Fruit fly (Drosophila melanogaster) whole organism, embryonic: ENCODE data around the gene CG7514.

Experiments
- Awh ChIP-seq: fragments of 200-800 bp; sonication (Bioruptor generic); IDR thresholded peaks from 2 replicates; pipeline ENCODE4, ENCODE4 v1.3.6; 2022; ENCODE audit warnings: missing biosample characterization, missing genetic modification characterization
- Blimp-1 ChIP-seq: fragments of 200-800 bp; sonication (Bioruptor generic); optimal IDR thresholded peaks from 3 replicates; lab custom pipeline; 2018; ENCODE audit warnings: missing biosample characterization, missing genetic modification characterization, mild to moderate bottlenecking, moderate library complexity, missing genetic modification reagents
- BtbVII ChIP-seq: fragments of 200-800 bp; sonication (Bioruptor generic); optimal IDR thresholded peaks from 3 replicates; lab custom pipeline; 2017; ENCODE audit warnings: missing biosample characterization, mild to moderate bottlenecking, missing genetic modification characterization
- CG10274 ChIP-seq: fragments of 200-800 bp; sonication (Bioruptor generic); optimal IDR thresholded peaks from 3 replicates; lab custom pipeline; 2017; ENCODE audit warnings: missing biosample characterization, mild to moderate bottlenecking, missing genetic modification characterization
- CG11723 ChIP-seq: fragments of 200-800 bp; sonication (Bioruptor generic); optimal IDR thresholded peaks from 2 replicates; lab custom pipeline; 2017; ENCODE audit warnings: missing biosample characterization, mild to moderate bottlenecking, missing genetic modification characterization
- CG12299 ChIP-seq: fragments of 200-800 bp; sonication (Bioruptor generic); optimal IDR thresholded peaks from 2 replicates; lab custom pipeline; 2018; ENCODE audit warnings: missing biosample characterization, mild to moderate bottlenecking, missing genetic modification characterization
- CG1233 ChIP-seq: fragments of 200-800 bp; sonication (Bioruptor generic); optimal IDR thresholded peaks from 4 replicates; lab custom pipeline; 2018; ENCODE audit warnings: missing biosample characterization, mild to moderate bottlenecking, missing genetic modification characterization
- CG13424 ChIP-seq: fragments of 200-800 bp; sonication (Bioruptor generic); optimal IDR thresholded peaks from 2 replicates; lab custom pipeline; 2019; ENCODE audit warnings: missing biosample characterization, mild to moderate bottlenecking, missing genetic modification characterization, moderate library complexity
- CG14014 ChIP-seq: fragments of 200-800 bp; sonication (Bioruptor generic); IDR thresholded peaks from 2 replicates; pipeline ENCODE4 v1.3.6; 2022; ENCODE audit warnings: missing biosample characterization, missing genetic modification characterization
- CG14710 ChIP-seq: fragments of 200-800 bp; sonication (Bioruptor generic); optimal IDR thresholded peaks from 3 replicates; lab custom pipeline; 2019; ENCODE audit warnings: missing biosample characterization, mild to moderate bottlenecking, missing genetic modification characterization, moderate library complexity
- CG15073 ChIP-seq: fragments of 200-800 bp; sonication (Bioruptor generic); optimal IDR thresholded peaks from 2 replicates; lab custom pipeline; 2016; ENCODE audit warnings: missing biosample characterization, missing genetic modification characterization
- CG17186 ChIP-seq: fragments of 200-800 bp; sonication (Bioruptor generic); optimal IDR thresholded peaks from 3 replicates; lab custom pipeline; 2017; ENCODE audit warnings: missing biosample characterization, missing genetic modification reagents, missing genetic modification characterization
- CG17385 ChIP-seq: fragments of 200-800 bp; sonication (Bioruptor generic); optimal IDR thresholded peaks from 3 replicates; lab custom pipeline; 2018; ENCODE audit warnings: missing biosample characterization, mild to moderate bottlenecking, missing genetic modification characterization
- CG1832 ChIP-seq: fragments of 200-800 bp; sonication (Bioruptor generic); optimal IDR thresholded peaks from 2 replicates; lab custom pipeline; 2017; ENCODE audit warnings: missing biosample characterization, mild to moderate bottlenecking, missing genetic modification characterization, inconsistent platforms
- CG18764 ChIP-seq: fragments of 200-800 bp; sonication (Bioruptor generic); optimal IDR thresholded peaks from 3 replicates; lab custom pipeline; 2016; ENCODE audit warnings: missing biosample characterization, missing genetic modification characterization
- CG31388 ChIP-seq: fragments of 200-800 bp; sonication (Bioruptor generic); optimal IDR thresholded peaks from 2 replicates; lab custom pipeline; 2016; ENCODE audit warnings: missing biosample characterization, missing genetic modification characterization
- CG34376 ChIP-seq: fragments of 200-800 bp; sonication (Bioruptor generic); optimal IDR thresholded peaks from 2 replicates; lab custom pipeline; 2018; ENCODE audit warnings: missing biosample characterization, mild to moderate bottlenecking, missing genetic modification characterization
- CG4282 ChIP-seq: fragments of 200-800 bp; sonication (Bioruptor generic); optimal IDR thresholded peaks from 2 replicates; lab custom pipeline; 2016; ENCODE audit warnings: missing biosample characterization, missing genetic modification characterization
- CG6175 ChIP-seq: fragments of 200-800 bp; sonication (Bioruptor generic); IDR thresholded peaks from 3 replicates; pipeline ENCODE4 v1.3.6; 2022; ENCODE audit warnings: missing biosample characterization, missing genetic modification characterization
- CG7745 ChIP-seq: fragments of 200-800 bp; sonication (Bioruptor generic); optimal IDR thresholded peaks from 2 replicates; lab custom pipeline; 2018; ENCODE audit warnings: missing biosample characterization, mild to moderate bottlenecking, missing genetic modification characterization, moderate library complexity
- CG9797 ChIP-seq: fragments of 200-800 bp; sonication (Bioruptor generic); optimal IDR thresholded peaks from 3 replicates; lab custom pipeline; 2018; ENCODE audit warnings: missing biosample characterization, mild to moderate bottlenecking, missing genetic modification characterization
- CHES-1-like ChIP-seq: fragments of 200-800 bp; sonication (Bioruptor generic); optimal IDR thresholded peaks from 2 replicates; lab custom pipeline; 2016; ENCODE audit warnings: missing biosample characterization, missing genetic modification characterization
- Camta ChIP-seq: fragments of 200-800 bp; sonication (Bioruptor generic); optimal IDR thresholded peaks from 2 replicates; lab custom pipeline; 2016; ENCODE audit warnings: missing biosample characterization, missing genetic modification characterization
- Dfd ChIP-seq, 2 experiments: fragments of >200 bp; optimal IDR thresholded peaks; 2 replicates each; lab custom pipeline; 2017; ENCODE audit warnings: missing biosample characterization in 2 of 2, missing genetic modification characterization in 2 of 2
- Doc2 ChIP-seq: fragments of 200-800 bp; sonication (Bioruptor generic); IDR thresholded peaks from 2 replicates; pipeline ENCODE4 v1.3.6; 2022; ENCODE audit warnings: missing biosample characterization, missing genetic modification characterization
- Ets97D ChIP-seq: fragments of 200-800 bp; sonication (Bioruptor generic); optimal IDR thresholded peaks from 3 replicates; lab custom pipeline; 2016; ENCODE audit warnings: missing biosample characterization, missing genetic modification characterization
- Hand ChIP-seq: fragments of 200-800 bp; sonication (Bioruptor generic); optimal IDR thresholded peaks from 2 replicates; lab custom pipeline; 2017; ENCODE audit warnings: mild to moderate bottlenecking, missing biosample characterization, missing genetic modification reagents, missing genetic modification characterization
- Hr78 ChIP-seq, 2 experiments: fragments of 200-800 bp in 1 of 2; fragments of >200 bp in 1 of 2; sonication (Bioruptor generic) in 1 of 2; optimal IDR thresholded peaks; 2 replicates each; lab custom pipeline; 2017 to 2019; ENCODE audit warnings: missing biosample characterization in 2 of 2, missing genetic modification characterization in 2 of 2, mild to moderate bottlenecking in 1 of 2, moderate library complexity in 1 of 2
- MTF-1 ChIP-seq: fragments of 200-800 bp; sonication (Bioruptor generic); optimal IDR thresholded peaks from 2 replicates; lab custom pipeline; 2018; ENCODE audit warnings: missing biosample characterization, mild to moderate bottlenecking, missing genetic modification characterization, borderline replicate concordance
- Med ChIP-seq: fragments of 200-800 bp; sonication (Bioruptor generic); peaks from one replicate; lab custom pipeline; 2016; ENCODE audit warnings: missing biosample characterization, missing genetic modification characterization, mild to moderate bottlenecking, inconsistent platforms, moderate library complexity
- NFAT ChIP-seq: fragments of 200-800 bp; sonication (Bioruptor generic); IDR thresholded peaks from 2 replicates; pipeline ENCODE4 v1.3.6; 2022; ENCODE audit warnings: missing biosample characterization, missing genetic modification characterization
- Nf-YA ChIP-seq: fragments of 200-800 bp; sonication (Bioruptor generic); IDR thresholded peaks from 2 replicates; pipeline ENCODE4 v1.3.6; 2022; ENCODE audit warnings: missing biosample characterization, missing genetic modification characterization
- Optix ChIP-seq: fragments of 200-800 bp; sonication (Bioruptor generic); IDR thresholded peaks from 3 replicates; pipeline ENCODE4 v1.3.6; 2022; ENCODE audit warnings: missing biosample characterization, missing genetic modification characterization
- Rx ChIP-seq: fragments of 200-800 bp; sonication (Bioruptor generic); IDR thresholded peaks from 2 replicates; pipeline ENCODE4 v1.3.6; 2022; ENCODE audit warnings: missing biosample characterization, missing genetic modification characterization
- Six4 ChIP-seq: fragments of 200-800 bp; sonication (Bioruptor generic); optimal IDR thresholded peaks from 2 replicates; lab custom pipeline; 2016; ENCODE audit warnings: missing biosample characterization, missing genetic modification characterization
- cg ChIP-seq: fragments of 200-800 bp; sonication (Bioruptor generic); optimal IDR thresholded peaks from 3 replicates; lab custom pipeline; 2019; ENCODE audit warnings: missing biosample characterization, mild to moderate bottlenecking, missing genetic modification characterization, moderate library complexity
- chinmo ChIP-seq: fragments of 200-800 bp; sonication (Bioruptor generic); IDR thresholded peaks from 4 replicates; pipeline ENCODE4 v1.3.6; 2022; ENCODE audit warnings: missing biosample characterization, missing genetic modification characterization; ENCODE audit not compliant: partially characterized antibody
- ci ChIP-seq: fragments of 200-800 bp; sonication (Bioruptor generic); IDR thresholded peaks from 3 replicates; pipeline ENCODE4 v1.3.6; 2022; ENCODE audit warnings: missing biosample characterization, missing genetic modification characterization
- ftz-f1 ChIP-seq: fragments of 200-800 bp; sonication (Bioruptor generic); optimal IDR thresholded peaks from 2 replicates; lab custom pipeline; 2016; ENCODE audit warnings: missing biosample characterization, missing genetic modification characterization
- gsb ChIP-seq: fragments of 200-800 bp; sonication (Bioruptor generic); IDR thresholded peaks from 2 replicates; pipeline ENCODE4 v1.3.6; 2022; ENCODE audit warnings: missing biosample characterization, missing genetic modification characterization
- h ChIP-seq: fragments of >200 bp; optimal IDR thresholded peaks from 2 replicates; lab custom pipeline; 2017
- ind ChIP-seq: fragments of 200-800 bp; sonication (Bioruptor generic); optimal IDR thresholded peaks from 3 replicates; lab custom pipeline; 2016; ENCODE audit warnings: missing biosample characterization, missing genetic modification characterization
- klu ChIP-seq: fragments of 200-800 bp; sonication (Bioruptor generic); IDR thresholded peaks from 2 replicates; pipeline ENCODE4 v1.3.6; 2022; ENCODE audit warnings: missing biosample characterization, missing genetic modification characterization
- nom ChIP-seq: fragments of 200-800 bp; sonication (Bioruptor generic); optimal IDR thresholded peaks from 2 replicates; lab custom pipeline; 2017; ENCODE audit warnings: missing biosample characterization, missing genetic modification characterization, mild to moderate bottlenecking, moderate library complexity, missing genetic modification reagents
- pb ChIP-seq: fragments of 200-800 bp; sonication (Bioruptor generic); optimal IDR thresholded peaks from 3 replicates; lab custom pipeline; 2016; ENCODE audit warnings: missing biosample characterization, missing genetic modification characterization
- sd ChIP-seq: fragments of 200-800 bp; sonication (Bioruptor generic); optimal IDR thresholded peaks from 3 replicates; lab custom pipeline; 2018; ENCODE audit warnings: missing biosample characterization, mild to moderate bottlenecking, missing genetic modification characterization, moderate library complexity
- sqz ChIP-seq: fragments of 200-800 bp; sonication (Bioruptor generic); optimal IDR thresholded peaks from 3 replicates; lab custom pipeline; 2018; ENCODE audit warnings: missing biosample characterization, mild to moderate bottlenecking, missing genetic modification characterization
- sug ChIP-seq: fragments of 200-800 bp; optimal IDR thresholded peaks from 2 replicates; lab custom pipeline; 2019; ENCODE audit warnings: missing biosample characterization, mild to moderate bottlenecking, missing genetic modification characterization, moderate library complexity
- tap ChIP-seq: fragments of 200-800 bp; optimal IDR thresholded peaks from 3 replicates; lab custom pipeline; 2019; ENCODE audit warnings: missing biosample characterization, mild to moderate bottlenecking, missing genetic modification characterization, moderate library complexity
- tna ChIP-seq: fragments of 200-800 bp; sonication (Bioruptor generic); IDR thresholded peaks from 2 replicates; pipeline ENCODE4 v1.3.6; 2022; ENCODE audit warnings: missing biosample characterization, missing genetic modification characterization; ENCODE audit not compliant: partially characterized antibody
- unc-4 ChIP-seq: fragments of 200-800 bp; sonication (Bioruptor generic); IDR thresholded peaks from 2 replicates; pipeline ENCODE4 v1.3.6; 2022; ENCODE audit warnings: missing biosample characterization, missing genetic modification characterization; ENCODE audit not compliant: partially characterized antibody

CG7514 gene

dm6 chr3L:4698032-4698431 lies 9.5 kb upstream of the CG7514 start (continued):
- peak; percentile 79 for TF ChIP-seq gsb
- no peak for TF ChIP-seq Doc2 (GFP tag; lab: Robert Waterston, UW)
- TF ChIP-seq CG34376 (GFP tag; lab: Kevin White, UChicago) = peak; percentile 38
- TF ChIP-seq Optix (GFP tag; lab: Robert Waterston, UW) = peak; percentile 84
- peak; percentile 77 for TF ChIP-seq CG11723 (GFP tag; lab: Kevin White, UChicago)
- peak; percentile 76 for TF ChIP-seq tap (tag; lab: Kevin White, UChicago)
- TF ChIP-seq CG14710 (tag; lab: Kevin White, UChicago) = peak; percentile 69
- TF ChIP-seq Rx = peak; percentile 81
- TF ChIP-seq CHES-1-like (GFP tag; lab: Kevin White, UChicago) = peak; percentile 82
- TF ChIP-seq nom = peak; percentile 46
- peak; percentile 67 for TF ChIP-seq CG1233 (GFP tag; lab: Kevin White, UChicago)
- no peak for TF ChIP-seq ftz-f1 (GFP tag; lab: Kevin White, UChicago)
- peak; percentile 88 for TF ChIP-seq ind (GFP tag; lab: Kevin White, UChicago)
- peak; percentile 72 for TF ChIP-seq sug (tag; lab: Kevin White, UChicago)
- TF ChIP-seq unc-4 (GFP tag; lab: Robert Waterston, UW) = no peak
- TF ChIP-seq CG17186 (GFP tag; lab: Kevin White, UChicago) = peak; percentile 10
- peak; percentile 73 for TF ChIP-seq Six4 (GFP tag; lab: Kevin White, UChicago)
- TF ChIP-seq CG9797 (GFP tag; lab: Kevin White, UChicago) = no peak
- peak; percentile 63 for TF ChIP-seq CG10274 (GFP tag; lab: Kevin White, UChicago)
- TF ChIP-seq Camta (GFP tag; lab: Kevin White, UChicago) = peak; percentile 66
- peak; percentile 81 for TF ChIP-seq Awh (GFP tag; lab: Robert Waterston, UW)
- TF ChIP-seq CG12299 = peak; percentile 66
- TF ChIP-seq CG17385 (GFP tag; lab: Kevin White, UChicago) = peak; percentile 82
- no peak for TF ChIP-seq CG1832 (GFP tag; lab: Kevin White, UChicago)
- peak; percentile 88 for TF ChIP-seq NFAT (GFP tag; lab: Robert Waterston, UW)
- peak; percentile 88 for TF ChIP-seq CG13424 (tag; lab: Kevin White, UChicago)
- TF ChIP-seq CG4282 (GFP tag; lab: Kevin White, UChicago) = peak; percentile 47
- peak; percentile 94 for TF ChIP-seq ci (GFP tag; lab: Robert Waterston, UW)
- TF ChIP-seq CG6175 (GFP tag; lab: Robert Waterston, UW) = peak; percentile 75; the same call in 1 of the 3 replicates
- peak; percentile 81 for TF ChIP-seq Blimp-1
- no peak for TF ChIP-seq CG15073 (GFP tag; lab: Kevin White, UChicago)
- TF ChIP-seq chinmo = 0 out of 4 replicates have a peak, but pooled peaks have one; percentile 31
- TF ChIP-seq BtbVII = peak; percentile 76
- TF ChIP-seq sqz (GFP tag; lab: Kevin White, UChicago) = peak; percentile 74
- TF ChIP-seq Hr78 (GFP tag; optimal IDR thresholded peaks at IDR 0.05; lab: Kevin White, UChicago) = peak in 1 of 2 experiments; percentile 43
- TF ChIP-seq CG31388 = peak; percentile 49
- peak; percentile 89 for TF ChIP-seq CG14014
- no peak for TF ChIP-seq tna (GFP tag; lab: Robert Waterston, UW)
- TF ChIP-seq Hand = peak; percentile 22
- TF ChIP-seq sd (tag; lab: Kevin White, UChicago) = peak; percentile 54
- no peak for TF ChIP-seq cg
- no peak for TF ChIP-seq Dfd (GFP tag; optimal IDR thresholded peaks at IDR 0.05; lab: Kevin White, UChicago)
- peak; percentile 59 for TF ChIP-seq pb
- TF ChIP-seq Med (GFP tag; lab: Kevin White, UChicago) = peak; percentile 98
- peak; percentile 77 for TF ChIP-seq Nf-YA (GFP tag; lab: Robert Waterston, UW)
- peak; percentile 3 for TF ChIP-seq Ets97D (GFP tag; lab: Kevin White, UChicago)
- TF ChIP-seq h (lab: Kevin White, UChicago) = no peak
- no peak for TF ChIP-seq CG7745 (tag; lab: Kevin White, UChicago)
- peak; percentile 80 for TF ChIP-seq CG18764
- TF ChIP-seq klu (GFP tag; lab: Robert Waterston, UW) = peak; percentile 53; the same call in 1 of the 2 replicates
- TF ChIP-seq MTF-1 (GFP tag; lab: Kevin White, UChicago) = peak; percentile 72
